Worm (Caenorhabditis elegans) whole organism, L3 larva: ENCODE data around the gene F20H11.4.

ENCODE experiments used
- R02D3.7 ChIP-seq: fragments of 150-350 bp; optimal IDR thresholded peaks from 2 replicates; lab custom pipeline; 2014; ENCODE audit warnings: missing biosample characterization, missing genetic modification characterization
- ZK546.5 ChIP-seq: sonication (generic microtip); optimal IDR thresholded peaks from 2 replicates; lab custom pipeline; 2017; ENCODE audit warnings: missing biosample characterization, missing genetic modification characterization
- aly-2 ChIP-seq: fragments of 150-350 bp; optimal IDR thresholded peaks from 2 replicates; lab custom pipeline; 2014; ENCODE audit warnings: missing biosample characterization, missing genetic modification characterization
- ama-1 ChIP-seq: fragments of 150-350 bp; optimal IDR thresholded peaks from 2 replicates; lab custom pipeline; 2018
- ceh-28 ChIP-seq: fragments of 150-350 bp; optimal IDR thresholded peaks from 2 replicates; lab custom pipeline; 2014; ENCODE audit warnings: missing biosample characterization, missing genetic modification reagents, missing genetic modification characterization
- ceh-9 ChIP-seq: sonication (generic microtip); optimal IDR thresholded peaks from 2 replicates; lab custom pipeline; 2018; ENCODE audit warnings: missing biosample characterization, missing genetic modification characterization
- daf-12 ChIP-seq: fragments of 150-350 bp; optimal IDR thresholded peaks from 2 replicates; lab custom pipeline; 2014; ENCODE audit warnings: missing biosample characterization, missing genetic modification reagents, missing genetic modification characterization
- egl-27 ChIP-seq: sonication (generic microtip); optimal IDR thresholded peaks from 4 replicates; lab custom pipeline; 2017; ENCODE audit warnings: missing biosample characterization, missing genetic modification reagents, missing genetic modification characterization
- egl-5 ChIP-seq: fragments of 150-350 bp; optimal IDR thresholded peaks from 2 replicates; lab custom pipeline; 2017; ENCODE audit warnings: missing biosample characterization, missing genetic modification reagents, missing genetic modification characterization, inconsistent platforms
- elt-1 ChIP-seq: fragments of 150-350 bp; optimal IDR thresholded peaks from 2 replicates; lab custom pipeline; 2014; ENCODE audit warnings: missing biosample characterization, missing genetic modification characterization
- elt-2 ChIP-seq: sonication (generic microtip); optimal IDR thresholded peaks from 2 replicates; lab custom pipeline; 2016; ENCODE audit warnings: missing genetic modification reagents, mild to moderate bottlenecking, missing genetic modification characterization, missing compliant biosample characterization
- elt-3 ChIP-seq, 3 experiments: fragments of 150-350 bp in 1 of 3; sonication (generic microtip) in 2 of 3; optimal IDR thresholded peaks; 2 replicates in 2 of 3; 4 replicates in 1 of 3; lab custom pipeline; 2014 to 2017; ENCODE audit warnings: missing biosample characterization in 3 of 3, missing genetic modification characterization in 3 of 3
- eor-1 ChIP-seq, 2 experiments: fragments of 150-350 bp; optimal IDR thresholded peaks; 2 replicates each; lab custom pipeline; 2014 to 2018; ENCODE audit warnings: missing biosample characterization in 2 of 2, missing genetic modification characterization in 2 of 2
- fkh-2 ChIP-seq: fragments of 150-350 bp; optimal IDR thresholded peaks from 2 replicates; lab custom pipeline; 2014; ENCODE audit warnings: missing biosample characterization, missing genetic modification reagents, missing genetic modification characterization
- jun-1 ChIP-seq: fragments of 150-350 bp; optimal IDR thresholded peaks from 2 replicates; lab custom pipeline; 2014; ENCODE audit warnings: missing biosample characterization, missing genetic modification reagents, missing genetic modification characterization
- lin-15B ChIP-seq: fragments of 150-350 bp; optimal IDR thresholded peaks from 2 replicates; lab custom pipeline; 2014; ENCODE audit warnings: missing biosample characterization, missing genetic modification characterization
- lin-39 ChIP-seq: fragments of 150-350 bp; optimal IDR thresholded peaks from 2 replicates; lab custom pipeline; 2018; ENCODE audit warnings: missing biosample characterization, missing genetic modification reagents, missing genetic modification characterization
- mdl-1 ChIP-seq: fragments of 150-350 bp; optimal IDR thresholded peaks from 2 replicates; lab custom pipeline; 2014; ENCODE audit warnings: missing biosample characterization, missing genetic modification characterization
- mml-1 ChIP-seq: fragments of 150-350 bp; sonication (generic microtip); optimal IDR thresholded peaks from 3 replicates; lab custom pipeline; 2014; ENCODE audit warnings: missing biosample characterization, missing genetic modification characterization
- nfya-1 ChIP-seq: sonication (generic microtip); optimal IDR thresholded peaks from 2 replicates; lab custom pipeline; 2017; ENCODE audit warnings: missing genetic modification characterization, mild to moderate bottlenecking, missing compliant biosample characterization, antibody characterized with exemption, moderate library complexity; ENCODE audit not compliant: insufficient read depth
- nhr-11 ChIP-seq: fragments of 150-350 bp; optimal IDR thresholded peaks from 2 replicates; lab custom pipeline; 2014; ENCODE audit warnings: missing biosample characterization, missing genetic modification characterization
- nhr-12 ChIP-seq: fragments of 150-350 bp; optimal IDR thresholded peaks from 2 replicates; lab custom pipeline; 2014; ENCODE audit warnings: missing biosample characterization, missing genetic modification characterization
- nhr-23 ChIP-seq: fragments of 150-350 bp; optimal IDR thresholded peaks from 2 replicates; lab custom pipeline; 2014; ENCODE audit warnings: missing biosample characterization, missing genetic modification reagents, missing genetic modification characterization
- nhr-237 ChIP-seq: fragments of 150-350 bp; optimal IDR thresholded peaks from 2 replicates; lab custom pipeline; 2014; ENCODE audit warnings: missing biosample characterization, missing genetic modification characterization
- nhr-25 ChIP-seq: sonication (generic microtip); optimal IDR thresholded peaks from 2 replicates; lab custom pipeline; 2017; ENCODE audit warnings: missing biosample characterization, missing genetic modification characterization
- nhr-43 ChIP-seq: sonication (generic microtip); optimal IDR thresholded peaks from 2 replicates; lab custom pipeline; 2016; ENCODE audit warnings: mild to moderate bottlenecking, missing genetic modification characterization, missing compliant biosample characterization; ENCODE audit not compliant: poor library complexity, severe bottlenecking
- nhr-67 ChIP-seq: fragments of 150-350 bp; optimal IDR thresholded peaks from 2 replicates; lab custom pipeline; 2014; ENCODE audit warnings: missing biosample characterization, missing genetic modification characterization
- nhr-76 ChIP-seq: fragments of 150-350 bp; sonication (generic microtip); optimal IDR thresholded peaks from 5 replicates; lab custom pipeline; 2014; ENCODE audit warnings: missing biosample characterization, missing genetic modification characterization
- nhr-77 ChIP-seq: fragments of 150-350 bp; optimal IDR thresholded peaks from 2 replicates; lab custom pipeline; 2014; ENCODE audit warnings: missing biosample characterization, missing genetic modification characterization
- pha-4 ChIP-seq: fragments of 150-350 bp; optimal IDR thresholded peaks from 2 replicates; lab custom pipeline; 2014; ENCODE audit warnings: missing biosample characterization, missing genetic modification reagents, missing genetic modification characterization
- pqm-1 ChIP-seq: fragments of 150-350 bp; optimal IDR thresholded peaks from 2 replicates; lab custom pipeline; 2017; ENCODE audit warnings: missing biosample characterization, missing genetic modification characterization, inconsistent platforms
- sea-2 ChIP-seq: fragments of 150-350 bp; sonication (generic microtip); optimal IDR thresholded peaks from 4 replicates; lab custom pipeline; 2014; ENCODE audit warnings: missing biosample characterization, missing genetic modification reagents, missing genetic modification characterization
- snpc-4 ChIP-seq: fragments of 150-350 bp; optimal IDR thresholded peaks from 2 replicates; lab custom pipeline; 2014; ENCODE audit warnings: missing biosample characterization, missing genetic modification characterization
- tbx-2 ChIP-seq: sonication (generic microtip); optimal IDR thresholded peaks from 2 replicates; lab custom pipeline; 2016; ENCODE audit warnings: mild to moderate bottlenecking, missing genetic modification characterization, missing compliant biosample characterization
- unc-39 ChIP-seq: sonication (generic microtip); optimal IDR thresholded peaks from 4 replicates; lab custom pipeline; 2017; ENCODE audit warnings: missing biosample characterization, missing genetic modification characterization
- unc-62 ChIP-seq: fragments of 150-350 bp; sonication (generic microtip); optimal IDR thresholded peaks from 4 replicates; lab custom pipeline; 2014; ENCODE audit warnings: missing biosample characterization, missing genetic modification reagents, missing genetic modification characterization
- zag-1 ChIP-seq: fragments of 150-350 bp; optimal IDR thresholded peaks from 2 replicates; lab custom pipeline; 2014; ENCODE audit warnings: missing biosample characterization, missing genetic modification characterization
- ztf-4 ChIP-seq: fragments of 150-350 bp; optimal IDR thresholded peaks from 2 replicates; lab custom pipeline; 2014; ENCODE audit warnings: missing biosample characterization, missing genetic modification characterization

Gene F20H11.4

ce11 chrIII:6594069-6594468 lies 14.4 kb upstream of the F20H11.4 start:
- TF ChIP-seq nfya-1 (tag; lab: Kevin White, UChicago) (no peak), nhr-25 (tag; lab: Kevin White, UChicago) (no peak), ZK546.5 (tag; lab: Kevin White, UChicago) (no peak), snpc-4 (no peak), sea-2 (GFP tag; lab: Kevin White, UChicago) (no peak), lin-15B (tag; lab: Kevin White, UChicago) (no peak), fkh-2 (tag; lab: Kevin White, UChicago) (no peak), elt-3 (tag; optimal IDR thresholded peaks at IDR 0.05; lab: Kevin White, UChicago) (no peak), elt-2 (no peak), unc-39 (tag; lab: Kevin White, UChicago) (no peak), aly-2 (tag; lab: Kevin White, UChicago) (no peak), egl-5 (tag; lab: Kevin White, UChicago) (no peak), nhr-77 (tag; lab: Kevin White, UChicago) (no peak), nhr-43 (no peak)

- TF ChIP-seq nhr-25 (tag; lab: Kevin White, UChicago) (peak; percentile 33), snpc-4 (no peak)
Measured at ce11 chrIII:6601073-6601472, 7.3 kb upstream of the F20H11.4 start, which contains the start of gene let-765. TSS of gene let-765 (minus strand) at chrIII:6601173.

ce11 chrIII:6603185-6603584 lies 5.2 kb upstream of the F20H11.4 start:
- TF ChIP-seq elt-1 (no peak), jun-1 (no peak), mdl-1 (no peak), tbx-2 (tag; lab: Kevin White, UChicago) (no peak), eor-1 (tag; optimal IDR thresholded peaks at IDR 0.05; lab: Kevin White, UChicago) (no peak), R02D3.7 (no peak), nhr-76 (tag; lab: Kevin White, UChicago) (no peak), ceh-28 (tag; lab: Kevin White, UChicago) (no peak), ztf-4 (tag; lab: Kevin White, UChicago) (no peak), zag-1 (tag; lab: Kevin White, UChicago) (no peak), nhr-43 (no peak), pha-4 (tag; lab: Kevin White, UChicago) (no peak), daf-12 (tag; lab: Kevin White, UChicago) (no peak), lin-15B (tag; lab: Kevin White, UChicago) (no peak), nhr-11 (tag; lab: Kevin White, UChicago) (no peak), egl-27 (tag; lab: Kevin White, UChicago) (no peak), ZK546.5 (tag; lab: Kevin White, UChicago) (no peak), nhr-25 (tag; lab: Kevin White, UChicago) (no peak), elt-2 (no peak)
- TF ChIP-seq, all 47 proteins: peak for 0

- TF ChIP-seq elt-2 (peak; percentile 56), ceh-28 (tag; lab: Kevin White, UChicago) (no peak), mml-1 (tag; lab: Kevin White, UChicago) (no peak), ama-1 (lab: Kevin White, UChicago) (peak; percentile 51), nhr-237 (tag; lab: Kevin White, UChicago) (no peak), pqm-1 (tag; lab: Kevin White, UChicago) (peak; percentile 44), nfya-1 (tag; lab: Kevin White, UChicago) (peak; percentile 23), unc-62 (no peak)
Measured at ce11 chrIII:6604317-6604716, 4.1 kb upstream of the F20H11.4 start.

ce11 chrIII:6605442-6605992 lies 2.9 kb upstream of the F20H11.4 start:
- TF ChIP-seq elt-1 (peak; percentile 71), nhr-25 (tag; lab: Kevin White, UChicago) (no peak), ceh-9 (tag; lab: Kevin White, UChicago) (no peak), nhr-76 (tag; lab: Kevin White, UChicago) (no peak), snpc-4 (no peak), tbx-2 (tag; lab: Kevin White, UChicago) (no peak), ceh-28 (tag; lab: Kevin White, UChicago) (no peak), R02D3.7 (no peak), ztf-4 (tag; lab: Kevin White, UChicago) (no peak), nhr-12 (tag; lab: Kevin White, UChicago) (no peak), lin-39 (no peak), nhr-23 (tag; lab: Kevin White, UChicago) (peak; percentile 16), nhr-67 (no peak), lin-15B (tag; lab: Kevin White, UChicago) (no peak)
